Worm (Caenorhabditis elegans): ENCODE results near the gene gbh-2.

The gbh-2 gene

DNA sequence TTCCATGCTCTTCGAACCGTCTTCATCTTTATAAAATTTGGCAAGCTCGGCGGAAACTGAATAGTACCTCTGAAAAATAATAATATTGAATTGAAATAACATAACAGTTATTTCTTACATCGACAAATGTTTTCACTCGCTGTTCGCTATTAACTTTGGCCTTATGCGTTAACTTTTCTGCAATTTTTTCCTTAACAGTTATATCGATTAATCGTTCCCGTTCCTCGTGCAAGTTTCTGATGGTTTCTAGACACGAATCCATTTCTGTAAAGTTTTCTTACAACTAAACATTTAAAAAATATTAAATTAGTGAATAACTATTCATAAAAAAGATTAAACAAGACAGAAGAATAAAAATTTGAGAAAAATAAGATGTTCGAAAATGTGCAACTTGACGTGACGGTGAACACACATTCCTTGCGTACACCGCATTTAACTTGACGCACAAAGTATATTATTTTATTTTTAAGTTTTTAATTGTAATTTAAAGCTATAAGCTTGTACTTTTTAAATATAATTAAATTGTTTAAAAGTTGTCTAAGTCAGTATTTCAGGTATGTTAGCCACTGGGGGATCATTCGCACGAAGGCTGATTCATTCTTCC, 39.6 kb downstream of the gbh-2 start, which contains the start of the genes prp-9 and mrps-18B:
prp-9 (minus strand) TSS at position 264 of the 604 bp plus-strand sequence.
mrps-18B (plus strand) TSS at position 549 of the 604 bp plus-strand sequence.
- TF ChIP-seq lin-15B (tag; optimal IDR thresholded peaks at IDR 0.05) (peak; percentile 33), nhr-23 (tag; optimal IDR thresholded peaks at IDR 0.05) (peak; percentile 67), unc-62 (GFP tag; optimal IDR thresholded peaks at IDR 0.05) (no peak), elt-2 (tag; optimal IDR thresholded peaks at IDR 0.05) (peak; percentile 13), pha-4 (tag; optimal IDR thresholded peaks at IDR 0.05) (peak; percentile 71), snpc-4 (tag; optimal IDR thresholded peaks at IDR 0.05) (peak; percentile 71), hmg-11 (tag; optimal IDR thresholded peaks at IDR 0.05) (peak; percentile 1), eor-1 (tag; optimal IDR thresholded peaks at IDR 0.05) (no peak)

DNA sequence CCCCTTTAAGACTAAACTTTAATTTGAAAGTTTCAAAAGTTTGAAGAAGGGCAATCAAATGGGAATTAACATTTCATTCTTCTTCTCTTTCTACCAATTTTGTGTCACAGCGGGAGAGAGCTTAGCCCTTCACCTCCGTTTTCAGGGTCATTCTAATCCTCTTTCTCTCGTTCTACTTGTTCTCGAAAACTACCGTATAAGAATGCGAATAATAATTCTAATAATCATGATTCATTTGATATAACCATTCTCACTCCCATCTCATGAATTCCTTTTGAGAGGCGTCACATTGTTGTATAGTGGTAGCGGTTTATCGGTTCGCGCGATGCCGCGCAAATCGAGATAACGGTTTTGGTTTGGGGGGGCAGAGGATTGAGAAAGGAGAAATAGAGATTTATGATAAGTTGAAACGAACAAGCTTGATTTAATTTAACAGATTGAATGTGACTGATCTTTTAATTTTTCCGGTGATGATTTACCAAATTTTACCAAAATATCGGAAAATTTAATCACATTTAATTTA, 43.6 kb downstream of the gbh-2 start:
- TF ChIP-seq ceh-28 (tag; optimal IDR thresholded peaks at IDR 0.05) (no peak), nhr-237 (tag; optimal IDR thresholded peaks at IDR 0.05) (no peak), mdl-1 (tag; optimal IDR thresholded peaks at IDR 0.05) (no peak), aly-2 (tag; optimal IDR thresholded peaks at IDR 0.05) (no peak), nhr-23 (tag; optimal IDR thresholded peaks at IDR 0.05) (peak; percentile 11), nhr-25 (tag; optimal IDR thresholded peaks at IDR 0.05) (peak; percentile 50), lin-15B (tag; optimal IDR thresholded peaks at IDR 0.05) (no peak), zag-1 (tag; optimal IDR thresholded peaks at IDR 0.05) (no peak), ceh-82 (tag; optimal IDR thresholded peaks at IDR 0.05) (no peak), elt-2 (tag; optimal IDR thresholded peaks at IDR 0.05) (no peak), nhr-11 (tag; optimal IDR thresholded peaks at IDR 0.05) (no peak), pqm-1 (tag; optimal IDR thresholded peaks at IDR 0.05) (no peak)

DNA sequence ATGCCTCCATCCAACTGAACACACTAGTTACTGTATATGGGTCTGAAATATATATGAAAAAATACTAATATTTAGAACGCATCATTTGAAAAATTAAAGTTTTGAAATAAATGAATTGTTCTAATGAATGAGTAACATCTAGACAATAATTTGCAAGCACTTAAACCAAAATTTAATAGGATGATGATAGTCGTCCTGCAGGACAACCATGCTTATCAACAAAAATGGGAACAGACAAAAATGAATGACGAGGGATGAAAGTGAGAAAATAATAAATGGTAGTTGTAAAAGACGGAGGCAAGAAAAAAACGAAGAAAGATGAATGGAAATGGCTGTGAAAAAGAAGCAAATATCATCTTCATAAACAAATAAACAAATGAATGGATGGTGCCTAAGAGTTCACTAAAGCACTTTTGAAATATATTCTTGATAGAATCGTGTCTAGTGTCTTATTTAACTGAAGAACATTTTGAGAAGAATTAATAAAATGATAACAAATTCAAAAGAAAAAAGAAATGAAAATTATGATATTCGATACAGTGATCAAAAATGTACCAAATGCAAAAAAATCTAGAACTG, 45.6 kb downstream of the gbh-2 start, which contains the start of gene gldi-7:
gldi-7 (minus strand) TSS at position 42 of the 579 bp plus-strand sequence.
- no peak for TF ChIP-seq elt-3 (tag; optimal IDR thresholded peaks at IDR 0.05)
- no peak for TF ChIP-seq lin-39 (tag; optimal IDR thresholded peaks at IDR 0.05)
- peak; percentile 15 for TF ChIP-seq pqm-1 (tag; optimal IDR thresholded peaks at IDR 0.05)

DNA sequence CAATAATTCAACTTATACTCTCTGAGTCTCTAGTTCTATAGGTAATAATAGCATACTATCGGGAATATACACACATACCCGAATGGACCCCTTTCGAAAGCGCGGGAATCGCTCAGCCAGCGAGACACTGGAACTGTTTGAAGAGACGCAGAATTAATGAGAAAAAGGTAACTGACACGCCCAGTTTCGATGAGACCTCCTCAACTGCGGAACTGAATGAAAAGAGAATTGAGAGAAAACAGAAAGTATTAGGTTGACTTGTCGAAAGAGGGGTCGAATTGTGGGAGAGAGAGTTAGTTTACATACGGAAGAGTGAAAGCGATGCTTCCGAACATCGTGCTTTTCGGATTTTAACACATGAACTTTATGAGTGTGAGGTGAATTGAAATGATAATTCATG, 46.3 kb downstream of the gbh-2 start:
- TF ChIP-seq pha-4 (tag; optimal IDR thresholded peaks at IDR 0.05) = peak; percentile 20
- no peak for TF ChIP-seq lin-15B (tag; optimal IDR thresholded peaks at IDR 0.05)
- TF ChIP-seq nhr-23 (tag; optimal IDR thresholded peaks at IDR 0.05) = peak; percentile 39
- TF ChIP-seq nhr-25 (tag; optimal IDR thresholded peaks at IDR 0.05) = peak; percentile 49

DNA sequence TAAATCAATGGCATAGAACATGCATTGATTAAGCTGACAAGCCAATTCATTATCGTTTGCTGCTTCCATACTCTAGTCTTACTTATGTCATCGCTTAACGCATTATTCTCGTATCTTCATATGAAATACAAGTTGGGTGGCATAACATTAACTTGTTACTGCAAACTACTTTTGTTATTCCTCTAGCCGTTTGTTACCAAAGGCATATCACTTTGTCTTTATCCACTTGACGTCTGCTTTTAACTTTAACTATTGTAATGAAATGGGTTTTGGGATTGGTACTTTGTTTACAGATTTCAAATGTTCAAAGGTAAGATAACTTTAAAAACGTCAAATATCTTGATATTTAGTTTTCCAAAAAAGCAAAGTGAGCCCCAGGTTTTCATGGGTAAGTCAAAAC, 50.4 kb downstream of the gbh-2 start, which contains the start of gene W01C9.2:
W01C9.2 (plus strand) TSS at position 301 of the 400 bp plus-strand sequence.
- TF ChIP-seq unc-62 (GFP tag; optimal IDR thresholded peaks at IDR 0.05) (no peak), sea-2 (GFP tag; optimal IDR thresholded peaks at IDR 0.05) (no peak), ama-1 (optimal IDR thresholded peaks at IDR 0.05) (no peak), mml-1 (tag; optimal IDR thresholded peaks at IDR 0.05) (no peak), nhr-25 (tag; optimal IDR thresholded peaks at IDR 0.05) (no peak), nhr-23 (tag; optimal IDR thresholded peaks at IDR 0.05) (no peak), elt-3 (tag; optimal IDR thresholded peaks at IDR 0.05) (no peak), ZK546.5 (tag; optimal IDR thresholded peaks at IDR 0.05) (no peak), pqm-1 (tag; optimal IDR thresholded peaks at IDR 0.05) (no peak), mdl-1 (tag; optimal IDR thresholded peaks at IDR 0.05) (no peak), R02D3.7 (tag; optimal IDR thresholded peaks at IDR 0.05) (no peak), fkh-10 (GFP tag; optimal IDR thresholded peaks at IDR 0.05) (no peak)

Measured in whole organism, L3 larva.